Worm (Caenorhabditis elegans): ENCODE results near the gene C18B12.4.

- no peak for TF ChIP-seq ama-1 (optimal IDR thresholded peaks at IDR 0.05)
- no peak for TF ChIP-seq aly-1 (tag; optimal IDR thresholded peaks at IDR 0.05)
- no peak for TF ChIP-seq flt-1 (GFP tag; IDR thresholded peaks at IDR 0.05)
- TF ChIP-seq pes-1 (GFP tag; IDR thresholded peaks at IDR 0.05): no peak
- TF ChIP-seq ceh-36 (tag; optimal IDR thresholded peaks at IDR 0.05): no peak
- no peak for TF ChIP-seq hmg-4 (GFP tag; optimal IDR thresholded peaks at IDR 0.05)
- TF ChIP-seq F13C5.2 (tag; optimal IDR thresholded peaks at IDR 0.05): no peak
- TF ChIP-seq tbx-37 (GFP tag; conservative IDR thresholded peaks at IDR 0.05): no peak
These were observed 49.1 kb downstream of the C18B12.4 start, which contains the start of gene iglr-1 for ce11 chrX:14991280-14991679.

Data from whole organism, early embryonic.